Worm (Caenorhabditis elegans) whole organism, midembryonic: Measurements from ENCODE around the gene srg-68.
"Not testable (repeated sequence)": the region's sequence is repeated elsewhere in the genome, so short reads cannot be mapped to it uniquely, and the experiment has no call there.

Experiments
- T22C8.4 ChIP-seq: fragments of 200-800 bp; sonication (Bioruptor generic); IDR thresholded peaks from 2 replicates; pipeline ENCODE4 v1.3.6; 2022; ENCODE audit warnings: missing genetic modification characterization, missing compliant biosample characterization
- cog-1 ChIP-seq: sonication (generic microtip); optimal IDR thresholded peaks from 2 replicates; lab custom pipeline; 2016; ENCODE audit warnings: missing genetic modification characterization, missing compliant biosample characterization
- flt-1 ChIP-seq: fragments of 200-800 bp; sonication (Bioruptor generic); IDR thresholded peaks from 2 replicates; pipeline ENCODE4 v1.3.6; 2022; ENCODE audit warnings: missing genetic modification characterization, missing compliant biosample characterization
- klf-2 ChIP-seq: fragments of 200-800 bp; sonication (Bioruptor generic); conservative IDR thresholded peaks from 2 replicates; pipeline ENCODE4 v1.3.6; 2022; ENCODE audit warnings: missing genetic modification reagents, missing genetic modification characterization, missing compliant biosample characterization
- med-1 ChIP-seq: sonication (generic microtip); optimal IDR thresholded peaks from 2 replicates; lab custom pipeline; 2017; ENCODE audit warnings: missing genetic modification characterization, mild to moderate bottlenecking, missing compliant biosample characterization, antibody characterized with exemption, missing genetic modification reagents; ENCODE audit not compliant: insufficient read depth
- ref-1 ChIP-seq: fragments of 200-800 bp; sonication (Bioruptor generic); conservative IDR thresholded peaks from 2 replicates; pipeline ENCODE4 v1.3.6; 2022; ENCODE audit warnings: missing genetic modification reagents, missing genetic modification characterization, missing compliant biosample characterization
- tab-1 ChIP-seq: fragments of 200-800 bp; sonication (Bioruptor generic); IDR thresholded peaks from 2 replicates; pipeline ENCODE4 v1.3.6; 2022; ENCODE audit warnings: missing genetic modification characterization, missing compliant biosample characterization
- ztf-23 ChIP-seq: fragments of 200-800 bp; sonication (Bioruptor generic); IDR thresholded peaks from 2 replicates; pipeline ENCODE4 v1.3.6; 2022; ENCODE audit warnings: missing genetic modification reagents, missing genetic modification characterization, missing compliant biosample characterization
- ztf-29 ChIP-seq: fragments of 200-800 bp; sonication (Bioruptor generic); IDR thresholded peaks from 2 replicates; pipeline ENCODE4 v1.3.6; 2022; ENCODE audit warnings: missing genetic modification reagents, missing genetic modification characterization, missing compliant biosample characterization

The srg-68 gene

DNA sequence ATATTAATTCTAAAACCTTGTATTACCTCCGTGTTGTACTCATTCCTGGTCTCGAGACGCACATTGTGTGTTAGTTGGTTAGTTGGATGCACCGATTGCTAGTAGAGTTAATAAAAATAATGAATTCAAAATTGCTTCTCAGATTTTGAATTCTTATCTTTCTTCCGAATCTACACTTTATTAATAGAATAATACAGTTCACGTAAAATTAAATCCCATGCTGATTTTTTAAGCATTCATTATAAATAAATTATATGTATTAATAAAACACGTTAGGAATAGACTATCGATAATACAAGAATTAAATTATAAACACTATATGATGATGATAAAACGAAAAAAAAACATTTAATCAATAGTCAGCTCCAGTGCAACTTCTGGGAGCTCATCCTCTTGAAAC is 3.3 kb upstream of the srg-68 start, which contains the start of gene ZC317.6:
Gene ZC317.6 (minus strand): TSS at position 101 of the 400 bp plus-strand sequence.
- not testable (repeated sequence) for TF ChIP-seq ztf-23; klf-2 (GFP tag; lab: Robert Waterston, UW); T22C8.4 (GFP tag; lab: Robert Waterston, UW)

- no peak for TF ChIP-seq cog-1 (tag; lab: Kevin White, UChicago)
- no peak for TF ChIP-seq med-1 (GFP tag; lab: Kevin White, UChicago)
- TF ChIP-seq tab-1 (GFP tag; lab: Robert Waterston, UW) = no peak
- no peak for TF ChIP-seq ztf-23
- no peak for TF ChIP-seq flt-1
- no peak for TF ChIP-seq klf-2 (GFP tag; lab: Robert Waterston, UW)
- TF ChIP-seq T22C8.4 (GFP tag; lab: Robert Waterston, UW) = no peak
- no peak for TF ChIP-seq ztf-29 (GFP tag; lab: Robert Waterston, UW)
- TF ChIP-seq ref-1 (GFP tag; lab: Robert Waterston, UW) = no peak
These were observed 2.3 kb downstream of the srg-68 start, which contains the start of gene srg-67 for ce11 chrV:5462894-5463293. TSS of gene srg-67 (minus strand) at chrV:5462994.

ce11 chrV:5459806-5460205 is 5.4 kb downstream of the srg-68 start, which contains the start of gene ZC317.2:
TSS of gene ZC317.2 (plus strand) at chrV:5460106.
- TF ChIP-seq T22C8.4 (GFP tag; lab: Robert Waterston, UW) = no peak
- no peak for TF ChIP-seq med-1 (GFP tag; lab: Kevin White, UChicago)
- TF ChIP-seq tab-1 (GFP tag; lab: Robert Waterston, UW) = no peak
- no peak for TF ChIP-seq klf-2 (GFP tag; lab: Robert Waterston, UW)
- TF ChIP-seq flt-1 = no peak
- TF ChIP-seq ref-1 (GFP tag; lab: Robert Waterston, UW) = no peak
- TF ChIP-seq ztf-29 (GFP tag; lab: Robert Waterston, UW) = no peak
- TF ChIP-seq ztf-23 = no peak
- TF ChIP-seq cog-1 (tag; lab: Kevin White, UChicago) = no peak

ce11 chrV:5454955-5455354 is 10.3 kb downstream of the srg-68 start:
- TF ChIP-seq ref-1 (GFP tag; lab: Robert Waterston, UW) = no peak

- TF ChIP-seq ref-1 (GFP tag; lab: Robert Waterston, UW) (no peak), T22C8.4 (GFP tag; lab: Robert Waterston, UW) (no peak)
These were observed 11.6 kb downstream of the srg-68 start, which contains the start of gene glc-3 for ce11 chrV:5453615-5454014. TSS of gene glc-3 (minus strand) at chrV:5453715.

- no peak for TF ChIP-seq ref-1 (GFP tag; lab: Robert Waterston, UW)
- TF ChIP-seq tab-1 (GFP tag; lab: Robert Waterston, UW) = no peak
- no peak for TF ChIP-seq T22C8.4 (GFP tag; lab: Robert Waterston, UW)
- TF ChIP-seq flt-1 = no peak
These were observed 14.5 kb downstream of the srg-68 start for ce11 chrV:5450742-5451141.

DNA sequence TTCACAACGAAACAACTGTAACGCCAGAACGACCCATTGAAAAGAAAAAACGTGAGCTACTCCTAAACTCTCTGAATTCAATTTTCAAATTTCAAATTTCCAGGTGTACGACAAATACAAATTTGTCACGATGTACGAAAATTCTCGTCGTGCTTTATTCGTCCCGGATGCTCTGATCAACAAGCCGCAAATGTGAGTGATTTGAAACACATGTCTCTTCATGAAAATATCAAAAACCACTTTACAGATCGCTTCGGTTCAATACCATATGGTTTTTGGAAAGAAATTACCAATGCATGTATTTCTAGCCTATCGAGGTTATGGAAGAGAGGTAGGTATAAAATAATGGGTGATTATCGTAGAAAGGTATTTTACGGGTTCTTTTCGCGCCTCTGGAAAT is 18.2 kb downstream of the srg-68 start:
- TF ChIP-seq T22C8.4 (GFP tag; lab: Robert Waterston, UW) = no peak
- TF ChIP-seq ztf-23 = no peak
- TF ChIP-seq klf-2 (GFP tag; lab: Robert Waterston, UW) = no peak
- no peak for TF ChIP-seq cog-1 (tag; lab: Kevin White, UChicago)

DNA sequence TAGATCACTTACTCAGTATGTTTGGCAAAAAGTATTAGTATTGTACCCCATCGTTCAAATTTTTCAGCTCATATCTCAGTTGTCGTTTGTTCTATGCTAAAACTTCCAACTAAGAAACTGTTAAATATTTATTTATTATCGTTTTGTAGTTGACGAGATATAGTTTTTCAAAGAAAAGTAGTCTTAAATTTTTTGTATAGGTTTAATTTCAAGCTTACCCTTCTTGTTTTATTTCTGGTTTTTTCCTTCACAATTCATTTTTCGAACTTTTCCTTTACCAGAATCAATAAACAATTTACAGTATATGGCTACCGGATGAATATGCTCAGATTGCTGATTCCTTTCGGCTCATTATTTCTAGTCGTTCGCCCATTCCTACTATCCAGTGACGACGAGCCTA is 19.4 kb downstream of the srg-68 start, which contains the start of gene F08F3.1:
Gene F08F3.1 (plus strand): TSS at position 301 of the 400 bp plus-strand sequence.
- TF ChIP-seq flt-1 = no peak
- no peak for TF ChIP-seq klf-2 (GFP tag; lab: Robert Waterston, UW)

ce11 chrV:5444037-5444436 is 21.2 kb downstream of the srg-68 start:
- TF ChIP-seq klf-2 (GFP tag; lab: Robert Waterston, UW) = no peak
- no peak for TF ChIP-seq med-1 (GFP tag; lab: Kevin White, UChicago)
- TF ChIP-seq flt-1 = no peak
- TF ChIP-seq T22C8.4 (GFP tag; lab: Robert Waterston, UW) = no peak
- TF ChIP-seq ref-1 (GFP tag; lab: Robert Waterston, UW) = no peak
- no peak for TF ChIP-seq cog-1 (tag; lab: Kevin White, UChicago)
- TF ChIP-seq ztf-23 = no peak
- TF ChIP-seq tab-1 (GFP tag; lab: Robert Waterston, UW) = no peak
- no peak for TF ChIP-seq ztf-29 (GFP tag; lab: Robert Waterston, UW)

- TF ChIP-seq ztf-23 = no peak
- no peak for TF ChIP-seq ref-1 (GFP tag; lab: Robert Waterston, UW)
- TF ChIP-seq klf-2 (GFP tag; lab: Robert Waterston, UW) = no peak
- TF ChIP-seq flt-1 = no peak
- no peak for TF ChIP-seq cog-1 (tag; lab: Kevin White, UChicago)
- TF ChIP-seq tab-1 (GFP tag; lab: Robert Waterston, UW) = no peak
- TF ChIP-seq T22C8.4 (GFP tag; lab: Robert Waterston, UW) = no peak
- no peak for TF ChIP-seq ztf-29 (GFP tag; lab: Robert Waterston, UW)
- no peak for TF ChIP-seq med-1 (GFP tag; lab: Kevin White, UChicago)
These were observed 22.9 kb downstream of the srg-68 start for ce11 chrV:5442366-5442765.

ce11 chrV:5439068-5439467 is 26.2 kb downstream of the srg-68 start, which contains the start of gene snpc-1.3:
TSS of gene snpc-1.3 (minus strand) at chrV:5439168.
- TF ChIP-seq med-1 (GFP tag; lab: Kevin White, UChicago) (no peak), ztf-23 (no peak), flt-1 (no peak), T22C8.4 (GFP tag; lab: Robert Waterston, UW) (no peak), ref-1 (GFP tag; lab: Robert Waterston, UW) (no peak), ztf-29 (GFP tag; lab: Robert Waterston, UW) (no peak), tab-1 (GFP tag; lab: Robert Waterston, UW) (no peak), klf-2 (GFP tag; lab: Robert Waterston, UW) (no peak), cog-1 (tag; lab: Kevin White, UChicago) (no peak)
